Worm (Caenorhabditis elegans): Measurements from ENCODE around the gene Y43F8B.28.

Y43F8B.28 gene

DNA sequence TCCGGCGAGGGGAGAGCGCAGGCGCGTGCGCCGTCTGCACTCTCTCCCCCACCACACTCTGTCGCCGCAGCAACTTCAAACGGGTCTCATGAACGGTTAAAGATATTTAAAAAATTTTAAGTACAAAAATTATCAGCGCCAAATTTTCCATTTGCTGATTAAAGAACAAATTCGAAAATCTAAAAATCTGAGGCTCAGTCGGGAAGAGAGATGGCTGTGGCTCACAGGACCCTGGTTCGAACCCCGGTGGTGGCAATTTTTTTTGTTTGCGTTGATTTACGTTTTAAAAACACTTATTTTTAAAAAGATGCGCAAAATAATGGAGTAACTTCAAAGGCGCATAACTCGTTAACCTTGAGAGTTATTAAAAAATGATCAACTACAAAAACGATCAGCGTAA lies 12.0 kb downstream of the Y43F8B.28 start:
- no peak for TF ChIP-seq egl-27 (tag; optimal IDR thresholded peaks at IDR 0.05)
- TF ChIP-seq nhr-77 (tag; optimal IDR thresholded peaks at IDR 0.05): no peak
- TF ChIP-seq lin-39 (tag; optimal IDR thresholded peaks at IDR 0.05): no peak
- no peak for TF ChIP-seq crh-2 (tag; optimal IDR thresholded peaks at IDR 0.05)
- no peak for TF ChIP-seq mdl-1 (tag; optimal IDR thresholded peaks at IDR 0.05)
- TF ChIP-seq nhr-25 (tag; optimal IDR thresholded peaks at IDR 0.05): no peak
- no peak for TF ChIP-seq ztf-11 (tag; optimal IDR thresholded peaks at IDR 0.05)
- no peak for TF ChIP-seq C34F6.9 (tag; optimal IDR thresholded peaks at IDR 0.05)
- TF ChIP-seq nhr-6 (tag; optimal IDR thresholded peaks at IDR 0.05): no peak
- TF ChIP-seq nhr-129 (tag; optimal IDR thresholded peaks at IDR 0.05): no peak
- no peak for TF ChIP-seq nhr-12 (tag; optimal IDR thresholded peaks at IDR 0.05)
- no peak for TF ChIP-seq nhr-21 (tag; optimal IDR thresholded peaks at IDR 0.05)

DNA sequence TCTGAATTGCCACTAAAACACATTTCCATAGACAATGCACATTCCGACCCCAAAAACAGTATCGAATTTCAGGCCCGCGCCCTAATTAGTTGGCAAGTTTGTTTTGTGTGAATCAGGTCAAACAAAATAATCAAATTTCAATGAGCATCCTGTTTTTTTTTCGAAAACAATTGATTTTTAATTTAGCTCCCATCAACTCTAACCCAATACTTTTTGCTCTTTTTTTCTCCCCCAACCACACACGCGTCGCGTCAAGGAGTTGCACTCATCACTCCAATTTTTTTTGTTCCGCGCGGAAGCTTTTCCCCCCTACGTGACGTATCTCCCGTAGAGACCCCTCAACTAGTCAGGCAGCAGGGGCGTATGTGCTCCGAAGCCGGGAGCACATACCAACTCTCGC lies 16.3 kb downstream of the Y43F8B.28 start:
- TF ChIP-seq ztf-1 (GFP tag; conservative IDR thresholded peaks at IDR 0.05): no peak
- no peak for TF ChIP-seq nhr-23 (tag; optimal IDR thresholded peaks at IDR 0.05)
- no peak for TF ChIP-seq lin-39 (tag; optimal IDR thresholded peaks at IDR 0.05)
- no peak for TF ChIP-seq nhr-129 (tag; optimal IDR thresholded peaks at IDR 0.05)
- no peak for TF ChIP-seq dmd-4 (tag; optimal IDR thresholded peaks at IDR 0.05)
- TF ChIP-seq ama-1 (optimal IDR thresholded peaks at IDR 0.05): no peak

DNA sequence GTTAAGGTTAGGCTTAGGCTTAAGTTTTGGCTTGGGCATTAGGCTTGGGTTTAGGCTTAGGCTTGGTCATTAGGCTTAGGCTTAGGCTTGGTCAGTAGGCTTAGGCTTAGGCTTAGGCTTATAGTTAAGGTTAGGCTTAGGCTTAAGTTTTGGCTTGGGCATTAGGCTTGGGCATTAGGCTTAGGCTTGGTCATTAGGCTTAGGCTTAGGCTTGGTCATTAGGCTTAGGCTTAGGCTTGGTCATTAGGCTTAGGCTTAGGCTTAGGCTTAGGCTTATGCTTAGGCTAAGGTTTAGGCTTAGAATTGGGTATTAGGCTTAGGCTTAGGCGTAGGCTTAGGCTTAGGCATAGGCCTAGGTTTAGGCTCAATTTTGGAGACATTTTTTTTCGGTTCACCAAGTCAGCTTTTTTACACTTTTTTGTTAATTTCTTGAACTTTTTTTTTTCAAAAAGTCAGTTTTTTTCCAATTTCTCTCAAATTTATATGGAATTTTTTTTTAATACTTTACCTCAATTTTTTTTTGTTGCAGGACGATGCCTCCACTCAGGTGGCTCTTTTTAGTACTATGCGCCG lies 17.5 kb downstream of the Y43F8B.28 start, which contains the start of gene Y43F8B.3:
Y43F8B.3 (plus strand) TSS at position 523 of the 573 bp plus-strand sequence.
- TF ChIP-seq ztf-4 (tag; optimal IDR thresholded peaks at IDR 0.05): no peak
- TF ChIP-seq unc-39 (tag; optimal IDR thresholded peaks at IDR 0.05): no peak

DNA sequence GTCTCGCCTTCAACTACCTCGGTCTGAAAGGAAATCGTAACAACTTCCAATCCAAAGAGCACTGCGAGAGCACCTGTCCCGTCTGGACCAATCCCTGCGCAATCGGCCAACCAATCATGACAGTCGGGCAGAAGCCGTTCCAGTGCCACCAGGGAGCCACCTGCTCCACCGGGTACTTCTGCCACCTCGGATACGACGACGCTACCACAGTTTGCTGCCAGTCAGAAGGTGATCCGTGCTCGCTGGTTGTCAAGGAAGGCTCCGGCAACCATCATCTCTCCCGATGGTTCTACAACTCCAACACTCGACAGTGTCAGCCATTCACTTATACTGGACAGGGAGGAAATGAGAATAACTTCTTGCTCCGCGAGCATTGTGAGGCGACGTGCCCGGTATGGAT lies 23.9 kb downstream of the Y43F8B.28 start:
- TF ChIP-seq ceh-82 (tag; optimal IDR thresholded peaks at IDR 0.05) (no peak), egl-27 (tag; optimal IDR thresholded peaks at IDR 0.05) (no peak), alr-1 (tag; optimal IDR thresholded peaks at IDR 0.05) (no peak), fos-1 (tag; optimal IDR thresholded peaks at IDR 0.05) (no peak), blmp-1 (tag; optimal IDR thresholded peaks at IDR 0.05; ENCODE audit: insufficient read depth) (no peak), mdl-1 (tag; optimal IDR thresholded peaks at IDR 0.05) (no peak), ztf-11 (tag; optimal IDR thresholded peaks at IDR 0.05) (no peak), zag-1 (tag; optimal IDR thresholded peaks at IDR 0.05) (no peak), nhr-6 (tag; optimal IDR thresholded peaks at IDR 0.05) (no peak), R02D3.7 (tag; optimal IDR thresholded peaks at IDR 0.05) (no peak), ceh-16 (tag; optimal IDR thresholded peaks at IDR 0.05) (no peak), dmd-4 (tag; optimal IDR thresholded peaks at IDR 0.05) (no peak), sem-4 (tag; optimal IDR thresholded peaks at IDR 0.05) (no peak), peb-1 (tag; optimal IDR thresholded peaks at IDR 0.05) (no peak)

DNA sequence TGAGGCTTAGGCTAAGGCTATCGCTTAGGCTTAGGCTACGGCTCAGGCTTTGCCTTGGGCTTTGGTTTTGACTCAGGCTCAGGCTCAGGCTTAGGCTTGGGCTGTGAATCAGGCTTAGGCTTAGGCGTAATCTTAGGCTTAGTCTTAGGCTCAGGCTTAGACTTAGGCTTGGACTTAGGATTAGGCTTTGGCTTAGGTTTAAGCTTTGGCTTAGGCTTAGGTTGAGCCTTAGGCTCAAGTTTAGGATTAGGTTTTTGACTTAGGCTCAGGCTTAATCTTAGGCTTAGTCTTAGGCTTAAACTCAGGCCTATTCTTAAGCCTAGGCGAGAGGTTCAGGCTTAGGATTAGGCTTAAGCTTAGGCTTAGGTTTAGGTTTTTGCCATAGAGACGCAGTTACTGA lies 25.2 kb downstream of the Y43F8B.28 start:
- TF ChIP-seq unc-55 (GFP tag; optimal IDR thresholded peaks at IDR 0.05) (no peak), dmd-4 (tag; optimal IDR thresholded peaks at IDR 0.05) (no peak), ztf-4 (tag; optimal IDR thresholded peaks at IDR 0.05) (no peak), nhr-25 (tag; optimal IDR thresholded peaks at IDR 0.05) (no peak), skn-1 (tag; optimal IDR thresholded peaks at IDR 0.05) (no peak), sma-9 (GFP tag; optimal IDR thresholded peaks at IDR 0.05) (no peak), sma-9 (tag; optimal IDR thresholded peaks at IDR 0.05) (no peak), fos-1 (tag; optimal IDR thresholded peaks at IDR 0.05) (no peak), ZK546.5 (tag; optimal IDR thresholded peaks at IDR 0.05) (no peak), lin-39 (tag; optimal IDR thresholded peaks at IDR 0.05) (no peak), nhr-129 (tag; optimal IDR thresholded peaks at IDR 0.05) (no peak), nhr-237 (tag; optimal IDR thresholded peaks at IDR 0.05) (no peak), lin-13 (GFP tag; optimal IDR thresholded peaks at IDR 0.05) (no peak), sem-4 (tag; optimal IDR thresholded peaks at IDR 0.05) (no peak)

DNA sequence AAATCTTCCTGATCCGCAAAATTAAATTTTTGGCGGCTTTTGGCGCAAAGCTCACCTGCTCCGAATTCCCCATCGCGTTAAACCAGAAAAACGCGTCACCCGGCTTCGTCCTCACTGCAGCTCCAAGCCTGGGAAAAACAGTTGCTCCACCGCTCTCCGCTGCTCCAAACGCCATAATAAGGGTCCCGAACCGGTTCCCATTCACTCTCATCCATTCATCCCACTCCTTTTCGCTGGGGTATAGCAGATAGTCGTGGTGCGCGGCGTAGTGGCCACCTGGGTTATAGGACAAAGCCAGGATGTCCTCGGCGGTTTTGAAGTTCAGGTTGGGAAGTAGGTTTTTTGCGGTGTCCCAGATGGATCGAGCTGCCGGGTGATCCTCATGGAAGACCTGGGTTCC lies 25.8 kb downstream of the Y43F8B.28 start:
- TF ChIP-seq lin-11 (tag; optimal IDR thresholded peaks at IDR 0.05) (no peak), elt-3 (tag; optimal IDR thresholded peaks at IDR 0.05) (no peak), ceh-16 (tag; optimal IDR thresholded peaks at IDR 0.05) (no peak), blmp-1 (tag; optimal IDR thresholded peaks at IDR 0.05; ENCODE audit: insufficient read depth) (no peak), unc-39 (tag; optimal IDR thresholded peaks at IDR 0.05) (no peak), sem-4 (tag; optimal IDR thresholded peaks at IDR 0.05) (no peak), ztf-1 (GFP tag; conservative IDR thresholded peaks at IDR 0.05) (no peak)
